Worm (Caenorhabditis elegans): Measurements from ENCODE around the gene F28E10.1.
A peak's percentile ranks its signal among the peaks of the same experiment; 100 is the strongest.

F28E10.1 gene

ce11 chrIV:4559160-4559559 lies 9.5 kb upstream of the F28E10.1 start (continued):
- TF ChIP-seq mxl-3 (GFP tag; optimal IDR thresholded peaks at IDR 0.05), result no peak
- TF ChIP-seq nhr-48 (tag; optimal IDR thresholded peaks at IDR 0.05), result no peak
- TF ChIP-seq lir-3 (tag; optimal IDR thresholded peaks at IDR 0.05), result no peak
- TF ChIP-seq lin-38 (GFP tag; IDR thresholded peaks at IDR 0.05), result no peak
- no peak for TF ChIP-seq daf-12 (tag; optimal IDR thresholded peaks at IDR 0.05)
- TF ChIP-seq dpl-1 (GFP tag; optimal IDR thresholded peaks at IDR 0.05), result no peak
- TF ChIP-seq daf-16 (GFP tag; optimal IDR thresholded peaks at IDR 0.05), result no peak
- no peak for TF ChIP-seq daf-16 (tag; optimal IDR thresholded peaks at IDR 0.05)
- no peak for TF ChIP-seq mdl-1 (tag; optimal IDR thresholded peaks at IDR 0.05)
- TF ChIP-seq fos-1 (tag; optimal IDR thresholded peaks at IDR 0.05), result no peak

ce11 chrIV:4562599-4563116 lies 6.0 kb upstream of the F28E10.1 start, which contains the start of gene igeg-1:
TSS of gene igeg-1 (plus strand) at chrIV:4562649.
- no peak for TF ChIP-seq Y48G9A.11 (GFP tag; IDR thresholded peaks at IDR 0.05)
- no peak for TF ChIP-seq unc-130 (GFP tag; optimal IDR thresholded peaks at IDR 0.05)
- no peak for TF ChIP-seq rbr-2 (tag; optimal IDR thresholded peaks at IDR 0.05)
- no peak for TF ChIP-seq zfp-3 (GFP tag; conservative IDR thresholded peaks at IDR 0.05)
- peak; percentile 48; the same call in 1 of the 2 replicates for TF ChIP-seq dmd-6 (GFP tag; IDR thresholded peaks at IDR 0.05)
- TF ChIP-seq spr-3 (GFP tag; optimal IDR thresholded peaks at IDR 0.05), result no peak
- no peak for TF ChIP-seq ceh-82 (tag; optimal IDR thresholded peaks at IDR 0.05)
- no peak for TF ChIP-seq set-16 (GFP tag; IDR thresholded peaks at IDR 0.05)
- no peak for TF ChIP-seq ztf-11 (tag; optimal IDR thresholded peaks at IDR 0.05)
- TF ChIP-seq nhr-77 (tag; optimal IDR thresholded peaks at IDR 0.05), result no peak
- TF ChIP-seq T20F7.1 (GFP tag; optimal IDR thresholded peaks at IDR 0.05), result no peak
- TF ChIP-seq nhr-42 (GFP tag; IDR thresholded peaks at IDR 0.05), result no peak
- no peak for TF ChIP-seq daf-12 (tag; optimal IDR thresholded peaks at IDR 0.05)
- peak; percentile 96 for TF ChIP-seq aha-1 (tag)
- no peak for TF ChIP-seq F10B5.3 (tag; optimal IDR thresholded peaks at IDR 0.05)
- TF ChIP-seq R02D3.7 (tag; optimal IDR thresholded peaks at IDR 0.05), result no peak
- TF ChIP-seq sdz-12 (GFP tag; optimal IDR thresholded peaks at IDR 0.05), result no peak
- peak; percentile 70 for TF ChIP-seq pqm-1 (tag; optimal IDR thresholded peaks at IDR 0.05)
- peak; percentile 33 for TF ChIP-seq nhr-28 (tag; optimal IDR thresholded peaks at IDR 0.05)
- TF ChIP-seq daf-8 (GFP tag; IDR thresholded peaks at IDR 0.05), result no peak
- TF ChIP-seq F37D6.2 (tag; optimal IDR thresholded peaks at IDR 0.05), result no peak
- peak; percentile 23 for TF ChIP-seq ama-1 (optimal IDR thresholded peaks at IDR 0.05)
- TF ChIP-seq hlh-11 (tag; optimal IDR thresholded peaks at IDR 0.05), result no peak
- TF ChIP-seq unc-62 (GFP tag; optimal IDR thresholded peaks at IDR 0.05 in 1 of 2), result no peak
- no peak for TF ChIP-seq unc-62 (tag; optimal IDR thresholded peaks at IDR 0.05)
- no peak for TF ChIP-seq F26F4.8 (GFP tag; conservative IDR thresholded peaks at IDR 0.05)

- TF ChIP-seq unc-62 (GFP tag; optimal IDR thresholded peaks at IDR 0.05 in 1 of 2) (peak in 1 of 2 experiments; percentile 90), unc-62 (tag; optimal IDR thresholded peaks at IDR 0.05) (no peak), ztf-11 (tag; optimal IDR thresholded peaks at IDR 0.05) (no peak), nhr-28 (tag; optimal IDR thresholded peaks at IDR 0.05) (peak; percentile 7)
These were observed 4.1 kb upstream of the F28E10.1 start for ce11 chrIV:4564541-4564940.

ce11 chrIV:4565882-4566281 lies 2.8 kb upstream of the F28E10.1 start:
- peak; percentile 84 for TF ChIP-seq aha-1 (tag)
- no peak for TF ChIP-seq egl-43 (GFP tag; IDR thresholded peaks at IDR 0.05)
- TF ChIP-seq nhr-41 (GFP tag; IDR thresholded peaks at IDR 0.05), result no peak
- no peak for TF ChIP-seq zip-2 (tag; optimal IDR thresholded peaks at IDR 0.05)
- TF ChIP-seq zag-1 (tag; optimal IDR thresholded peaks at IDR 0.05), result no peak
- no peak for TF ChIP-seq nhr-76 (tag; optimal IDR thresholded peaks at IDR 0.05)
- TF ChIP-seq jun-1 (tag; optimal IDR thresholded peaks at IDR 0.05), result no peak
- peak; percentile 86 for TF ChIP-seq ama-1 (optimal IDR thresholded peaks at IDR 0.05)
- TF ChIP-seq ceh-32 (tag; optimal IDR thresholded peaks at IDR 0.05; ENCODE audit: poor library complexity), result no peak
